Worm (Caenorhabditis elegans) whole organism, young adult: Measurements from ENCODE around the gene T22F3.10.
"Not testable (repeated sequence)": the region's sequence is repeated elsewhere in the genome, so short reads cannot be mapped to it uniquely, and the experiment has no call there.

Experiments
- D2030.7 ChIP-seq: fragments of 200-800 bp; sonication (Bioruptor generic); IDR thresholded peaks from 2 replicates; pipeline ENCODE4 v1.3.6; 2022; ENCODE audit warnings: missing genetic modification reagents, missing genetic modification characterization, missing compliant biosample characterization
- F33H1.4 ChIP-seq: fragments of 200-800 bp; sonication (Bioruptor generic); IDR thresholded peaks from 2 replicates; pipeline ENCODE4 v1.3.6; 2022; ENCODE audit warnings: missing genetic modification reagents, missing genetic modification characterization, missing compliant biosample characterization
- F39B2.1 ChIP-seq: fragments of 200-800 bp; sonication (Bioruptor generic); IDR thresholded peaks from 2 replicates; pipeline ENCODE4 v1.3.6; 2022; ENCODE audit warnings: missing genetic modification reagents, missing genetic modification characterization, missing compliant biosample characterization
- ama-1 ChIP-seq, 3 experiments: fragments of 150-350 bp in 1 of 3; sonication (generic microtip) in 2 of 3; optimal IDR thresholded peaks; 2 replicates each; lab custom pipeline; 2014 to 2018; ENCODE audit warnings: missing biosample characterization in 2 of 3, missing genetic modification characterization in 2 of 3, missing genetic modification reagents in 2 of 3
- attf-3 ChIP-seq: fragments of 200-800 bp; sonication (Bioruptor generic); conservative IDR thresholded peaks from 2 replicates; pipeline ENCODE4 v1.3.6; 2022; ENCODE audit warnings: missing genetic modification reagents, missing genetic modification characterization, missing compliant biosample characterization
- attf-5 ChIP-seq: fragments of 200-800 bp; sonication (Bioruptor generic); optimal IDR thresholded peaks from 2 replicates; lab custom pipeline; 2018; ENCODE audit warnings: mild to moderate bottlenecking, missing genetic modification characterization, missing compliant biosample characterization
- chd-7 ChIP-seq: sonication (generic microtip); optimal IDR thresholded peaks from 2 replicates; lab custom pipeline; 2016; ENCODE audit warnings: mild to moderate bottlenecking, missing genetic modification characterization, moderate library complexity, missing compliant biosample characterization
- dox-1 ChIP-seq: fragments of 200-800 bp; sonication (Bioruptor generic); IDR thresholded peaks from 2 replicates; pipeline ENCODE4 v1.3.6; 2022; ENCODE audit warnings: missing genetic modification reagents, missing genetic modification characterization, missing compliant biosample characterization
- dpl-1 ChIP-seq: fragments of 150-350 bp; optimal IDR thresholded peaks from 2 replicates; lab custom pipeline; 2014; ENCODE audit warnings: missing biosample characterization, missing genetic modification reagents, missing genetic modification characterization
- efl-1 ChIP-seq: fragments of 150-350 bp; optimal IDR thresholded peaks from 2 replicates; lab custom pipeline; 2014; ENCODE audit warnings: missing biosample characterization, missing genetic modification reagents, missing genetic modification characterization
- egrh-3 ChIP-seq: fragments of 200-800 bp; sonication (Bioruptor generic); IDR thresholded peaks from 2 replicates; pipeline ENCODE4 v1.3.6; 2022; ENCODE audit warnings: missing genetic modification reagents, missing genetic modification characterization, missing compliant biosample characterization
- ekl-4 ChIP-seq: fragments of 200-800 bp; sonication (Bioruptor generic); IDR thresholded peaks from 2 replicates; pipeline ENCODE4 v1.3.6; 2022; ENCODE audit warnings: missing genetic modification reagents, missing genetic modification characterization, missing compliant biosample characterization
- gei-17 ChIP-seq: fragments of 200-800 bp; sonication (Bioruptor generic); optimal IDR thresholded peaks from 2 replicates; lab custom pipeline; 2018; ENCODE audit warnings: mild to moderate bottlenecking, missing genetic modification characterization, missing compliant biosample characterization
- hlh-12 ChIP-seq: sonication (generic microtip); optimal IDR thresholded peaks from 2 replicates; lab custom pipeline; 2016; ENCODE audit warnings: missing genetic modification characterization, missing compliant biosample characterization
- hlh-26 ChIP-seq: fragments of 200-800 bp; sonication (Bioruptor generic); conservative IDR thresholded peaks from 2 replicates; pipeline ENCODE4 v1.3.6; 2022; ENCODE audit warnings: missing genetic modification reagents, missing genetic modification characterization, missing compliant biosample characterization
- hmg-1.2 ChIP-seq: fragments of 200-800 bp; sonication (Bioruptor generic); IDR thresholded peaks from 2 replicates; pipeline ENCODE4 v1.3.6; 2022; ENCODE audit warnings: missing genetic modification reagents, missing genetic modification characterization, missing compliant biosample characterization
- hrde-1 ChIP-seq: sonication (generic microtip); optimal IDR thresholded peaks from 2 replicates; lab custom pipeline; 2016; ENCODE audit warnings: missing genetic modification characterization, mild to moderate bottlenecking, missing compliant biosample characterization, moderate library complexity, missing genotype, missing genetic modification reagents, borderline replicate concordance
- lag-1 ChIP-seq: fragments of 200-800 bp; sonication (Bioruptor generic); IDR thresholded peaks from 2 replicates; pipeline ENCODE4 v1.3.6; 2022; ENCODE audit warnings: missing genetic modification reagents, missing genetic modification characterization, missing compliant biosample characterization
- lin-26 ChIP-seq: fragments of 200-800 bp; sonication (Bioruptor generic); IDR thresholded peaks from 2 replicates; pipeline ENCODE4 v1.3.6; 2022; ENCODE audit warnings: missing genetic modification reagents, missing genetic modification characterization, missing compliant biosample characterization
- lsy-27 ChIP-seq: sonication (generic microtip); optimal IDR thresholded peaks from 2 replicates; lab custom pipeline; 2017; ENCODE audit warnings: missing genetic modification characterization, mild to moderate bottlenecking, missing compliant biosample characterization, antibody characterized with exemption, missing genotype, borderline replicate concordance; ENCODE audit not compliant: insufficient read depth
- madf-10 ChIP-seq: sonication (generic microtip); optimal IDR thresholded peaks from 2 replicates; lab custom pipeline; 2016; ENCODE audit warnings: mild to moderate bottlenecking, missing genetic modification characterization, missing compliant biosample characterization
- madf-8 ChIP-seq: fragments of 200-800 bp; sonication (Bioruptor generic); conservative IDR thresholded peaks from 2 replicates; pipeline ENCODE4 v1.3.6; 2022; ENCODE audit warnings: missing genetic modification reagents, missing genetic modification characterization, missing compliant biosample characterization
- mel-28 ChIP-seq: sonication (generic microtip); optimal IDR thresholded peaks from 2 replicates; lab custom pipeline; 2016; ENCODE audit warnings: borderline replicate concordance, mild to moderate bottlenecking, missing genetic modification characterization, missing compliant biosample characterization
- nfyb-1 ChIP-seq: fragments of 200-800 bp; sonication (Bioruptor generic); IDR thresholded peaks from 2 replicates; pipeline ENCODE4 v1.3.6; 2022; ENCODE audit warnings: missing genetic modification reagents, missing genetic modification characterization, missing compliant biosample characterization
- nhr-179 ChIP-seq: sonication (generic microtip); optimal IDR thresholded peaks from 2 replicates; lab custom pipeline; 2016; ENCODE audit warnings: mild to moderate bottlenecking, missing genetic modification characterization, missing compliant biosample characterization
- nhr-80 ChIP-seq: sonication (generic microtip); optimal IDR thresholded peaks from 2 replicates; lab custom pipeline; 2016; ENCODE audit warnings: missing genetic modification characterization, missing compliant biosample characterization
- sdz-38 ChIP-seq: sonication (generic microtip); optimal IDR thresholded peaks from 2 replicates; lab custom pipeline; 2016; ENCODE audit warnings: missing genotype, missing genetic modification characterization, missing compliant biosample characterization
- snpc-1.1 ChIP-seq: sonication (generic microtip); optimal IDR thresholded peaks from 2 replicates; lab custom pipeline; 2017; ENCODE audit warnings: missing genetic modification characterization, mild to moderate bottlenecking, missing compliant biosample characterization, antibody characterized with exemption, moderate library complexity, missing genotype, missing genetic modification reagents; ENCODE audit not compliant: insufficient read depth
- snpc-3.4 ChIP-seq: sonication (generic microtip); optimal IDR thresholded peaks from 2 replicates; lab custom pipeline; 2017; ENCODE audit warnings: missing genetic modification characterization, mild to moderate bottlenecking, missing compliant biosample characterization, antibody characterized with exemption, moderate library complexity, missing genotype, missing genetic modification reagents
- somi-1 ChIP-seq: fragments of 200-800 bp; sonication (Bioruptor generic); optimal IDR thresholded peaks from 2 replicates; lab custom pipeline; 2018; ENCODE audit warnings: mild to moderate bottlenecking, missing genetic modification characterization, missing compliant biosample characterization
- unc-130 ChIP-seq: sonication (generic microtip); optimal IDR thresholded peaks from 2 replicates; lab custom pipeline; 2016; ENCODE audit warnings: missing genetic modification reagents, missing genetic modification characterization, missing compliant biosample characterization
- ztf-25 ChIP-seq: fragments of 200-800 bp; sonication (Bioruptor generic); IDR thresholded peaks from 2 replicates; pipeline ENCODE4 v1.3.6; 2022; ENCODE audit warnings: missing genetic modification reagents, missing genetic modification characterization, missing compliant biosample characterization
- ztf-26 ChIP-seq: sonication (generic microtip); optimal IDR thresholded peaks from 2 replicates; lab custom pipeline; 2017; ENCODE audit warnings: missing genetic modification characterization, missing compliant biosample characterization

The T22F3.10 gene

ce11 chrV:3605325-3605724 lies 6.2 kb downstream of the T22F3.10 start, which contains the start of gene T22F3.8:
T22F3.8 (minus strand) TSS chrV:3605425.
- no peak for TF ChIP-seq dpl-1 (GFP tag; lab: Kevin White, UChicago)
- TF ChIP-seq madf-10 (tag; lab: Kevin White, UChicago): no peak
- TF ChIP-seq nfyb-1 (GFP tag; lab: Robert Waterston, UW): no peak
- TF ChIP-seq D2030.7 (GFP tag; lab: Robert Waterston, UW): no peak
- no peak for TF ChIP-seq mel-28 (tag; lab: Kevin White, UChicago)
- no peak for TF ChIP-seq nhr-80 (tag; lab: Kevin White, UChicago)
- no peak for TF ChIP-seq unc-130 (GFP tag; lab: Kevin White, UChicago)
- no peak for TF ChIP-seq hmg-1.2
- no peak for TF ChIP-seq dox-1
- no peak for TF ChIP-seq attf-5
- TF ChIP-seq, all 124 proteins: peak for 0

- TF ChIP-seq lsy-27 (no peak), hlh-26 (GFP tag; lab: Robert Waterston, UW) (no peak), sdz-38 (tag; lab: Kevin White, UChicago) (no peak), chd-7 (no peak), madf-8 (GFP tag; lab: Robert Waterston, UW) (no peak), ama-1 (optimal IDR thresholded peaks at IDR 0.05; lab: Kevin White, UChicago) (no peak), ama-1 (GFP tag; optimal IDR thresholded peaks at IDR 0.05; lab: Kevin White, UChicago) (no peak), gei-17 (no peak), hlh-12 (tag; lab: Kevin White, UChicago) (no peak), snpc-1.1 (tag; lab: Kevin White, UChicago) (no peak), snpc-3.4 (tag; lab: Kevin White, UChicago) (no peak)
- TF ChIP-seq, all 124 proteins: peak for 0
Measured at ce11 chrV:3600570-3600969, 11.0 kb downstream of the T22F3.10 start, which contains the start of gene T22F3.7. T22F3.7 (minus strand) TSS chrV:3600670.

ce11 chrV:3597052-3597451 lies 14.5 kb downstream of the T22F3.10 start, which contains the start of gene srh-212:
srh-212 (minus strand) TSS chrV:3597152.
- TF ChIP-seq F39B2.1 (GFP tag; lab: Robert Waterston, UW); lag-1 (GFP tag; lab: Robert Waterston, UW); gei-17: not testable (repeated sequence)

ce11 chrV:3594936-3595335 lies 16.6 kb downstream of the T22F3.10 start, which contains the start of gene srh-213:
srh-213 (minus strand) TSS chrV:3595036.
- TF ChIP-seq attf-3 (GFP tag; lab: Robert Waterston, UW) (no peak), somi-1 (no peak), lin-26 (GFP tag; lab: Robert Waterston, UW) (no peak), hrde-1 (tag; lab: Kevin White, UChicago) (no peak), F33H1.4 (GFP tag; lab: Robert Waterston, UW) (no peak), egrh-3 (no peak), ztf-26 (no peak)

- TF ChIP-seq ama-1 (optimal IDR thresholded peaks at IDR 0.05; lab: Kevin White, UChicago) (no peak), ama-1 (GFP tag; optimal IDR thresholded peaks at IDR 0.05; lab: Kevin White, UChicago) (no peak), ztf-25 (GFP tag; lab: Robert Waterston, UW) (no peak), dpl-1 (GFP tag; lab: Kevin White, UChicago) (no peak), efl-1 (GFP tag; lab: Kevin White, UChicago) (no peak), nhr-179 (tag; lab: Kevin White, UChicago) (no peak), madf-10 (tag; lab: Kevin White, UChicago) (no peak), ekl-4 (GFP tag; lab: Robert Waterston, UW) (no peak)
Measured at ce11 chrV:3592099-3592498, 19.5 kb downstream of the T22F3.10 start, which contains the start of gene T22F3.12. T22F3.12 (minus strand) TSS chrV:3592199.
